Fruit fly (Drosophila melanogaster): Measurements from ENCODE around the gene pths.

DNA sequence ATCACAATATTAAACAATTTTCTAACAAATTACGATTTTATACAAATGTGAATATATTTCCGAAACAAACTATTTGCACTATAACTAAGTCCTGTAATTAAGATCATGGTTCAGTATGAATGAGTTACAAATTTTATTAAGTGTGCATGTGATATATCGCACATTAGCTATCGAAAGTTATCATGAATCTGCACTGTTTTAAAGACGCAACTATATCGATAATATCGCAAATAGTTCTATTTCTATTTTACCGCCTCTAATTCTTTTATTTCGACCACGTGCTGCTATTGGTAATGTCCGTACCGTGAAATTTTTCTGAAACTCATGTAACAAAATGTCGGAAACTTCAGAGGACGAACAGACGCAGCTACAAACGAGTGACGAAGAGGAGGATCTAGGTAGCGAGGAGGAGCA, at the start of gene pths:
- TF ChIP-seq CTCF (optimal IDR thresholded peaks at IDR 0.05) (no peak), CG8478 (optimal IDR thresholded peaks at IDR 0.05) (no peak)
